Fruit fly (Drosophila melanogaster): ENCODE measurements around the gene CG31848.
A peak's percentile ranks its signal among the peaks of the same experiment; 100 is the strongest.

Gene CG31848

DNA sequence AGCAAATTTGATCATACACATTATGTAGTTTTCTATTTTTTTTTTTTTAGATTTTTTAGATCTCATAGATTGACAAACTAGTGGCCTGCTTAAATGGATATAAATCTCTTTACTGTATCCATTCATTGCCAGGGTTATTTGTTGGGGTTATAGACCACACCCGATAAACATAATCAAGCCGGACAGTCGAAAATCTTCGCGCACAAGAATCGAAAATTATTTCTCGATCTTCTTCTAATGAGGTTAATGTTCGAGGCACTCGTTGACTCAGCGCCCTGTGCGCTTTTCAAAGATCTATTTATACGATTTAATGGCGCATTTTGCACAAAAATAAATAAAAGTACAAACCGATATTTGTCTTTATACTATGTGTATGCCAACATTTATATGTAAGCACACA lies 6.0 kb downstream of the CG31848 start, which contains the start of gene CG31730:
TSS of gene CG31730 (minus strand) at position 101 of the 400 bp plus-strand sequence.
- TF ChIP-seq sens (GFP tag), result peak; percentile 13
- 0 out of 4 replicates have a peak, but pooled peaks have one; percentile 35 for TF ChIP-seq chinmo (GFP tag; IDR thresholded peaks at IDR 0.05; ENCODE audit: partially characterized antibody)
- TF ChIP-seq CG16815 (GFP tag; optimal IDR thresholded peaks at IDR 0.05), result no peak

DNA sequence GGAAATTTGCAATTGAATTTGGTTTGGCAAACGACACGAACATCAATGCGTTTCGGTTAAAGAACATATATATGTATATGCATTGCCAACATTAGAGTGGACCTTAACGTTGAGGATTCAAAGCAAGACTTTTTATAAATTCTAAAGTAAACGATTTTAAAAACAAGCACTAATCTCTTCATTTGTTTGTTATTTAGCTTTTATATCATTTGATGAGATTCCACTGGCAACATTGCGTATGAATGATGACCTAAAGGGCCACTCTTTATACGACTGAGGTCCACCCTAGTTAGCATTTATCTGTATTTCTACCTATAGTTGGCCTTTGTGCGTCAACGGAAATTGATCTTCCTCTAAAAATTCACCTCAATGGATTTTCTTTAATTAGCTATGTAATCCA lies 7.0 kb downstream of the CG31848 start:
- TF ChIP-seq CG18599 (GFP tag; optimal IDR thresholded peaks at IDR 0.05) (peak; percentile 20), Oli (tag; optimal IDR thresholded peaks at IDR 0.05) (peak; percentile 34), CG13287 (GFP tag; IDR thresholded peaks at IDR 0.05; ENCODE audit: partially characterized antibody) (no peak), Sox102F (GFP tag; optimal IDR thresholded peaks at IDR 0.05) (peak; percentile 54), CG2712 (tag; optimal IDR thresholded peaks at IDR 0.05) (peak; percentile 50), crol (GFP tag; IDR thresholded peaks at IDR 0.05) (no peak), CG12219 (GFP tag; optimal IDR thresholded peaks at IDR 0.05) (peak; percentile 47), CG34422 (GFP tag; IDR thresholded peaks at IDR 0.05) (no peak), CG32532 (GFP tag; IDR thresholded peaks at IDR 0.05) (peak; percentile 40; the same call in 1 of the 2 replicates), ci (GFP tag; IDR thresholded peaks at IDR 0.05) (peak; percentile 51; the same call in 2 of the 3 replicates), CG14050 (GFP tag; IDR thresholded peaks at IDR 0.05) (0 out of 3 replicates have a peak, but pooled peaks have one; percentile 19), Hmr (GFP tag; optimal IDR thresholded peaks at IDR 0.05) (peak; percentile 8), B-H1 (GFP tag; IDR thresholded peaks at IDR 0.05) (0 out of 3 replicates have a peak, but pooled peaks have one; percentile 18), eve (GFP tag; optimal IDR thresholded peaks at IDR 0.05) (peak in 1 of 2 experiments; percentile 40), hb (GFP tag; IDR thresholded peaks at IDR 0.05; ENCODE audit: partially characterized antibody) (no peak), Ets65A (GFP tag) (peak; percentile 31), Dad (GFP tag; optimal IDR thresholded peaks at IDR 0.05) (peak; percentile 6), cwo (GFP tag; optimal IDR thresholded peaks at IDR 0.05) (no peak), CG4424 (GFP tag; optimal IDR thresholded peaks at IDR 0.05) (peak; percentile 18), CG7786 (GFP tag; optimal IDR thresholded peaks at IDR 0.05) (no peak), al (GFP tag; IDR thresholded peaks at IDR 0.05) (peak; percentile 25; the same call in 1 of the 2 replicates), sens (GFP tag) (peak; percentile 69), CG1603 (tag; optimal IDR thresholded peaks at IDR 0.05) (peak; percentile 32), CG11093 (GFP tag; IDR thresholded peaks at IDR 0.05) (no peak), da (GFP tag; optimal IDR thresholded peaks at IDR 0.05) (no peak), gem (tag; optimal IDR thresholded peaks at IDR 0.05) (peak; percentile 68), Xrp1 (GFP tag; IDR thresholded peaks at IDR 0.05) (peak; percentile 40; the same call in 1 of the 2 replicates), CG13624 (GFP tag; optimal IDR thresholded peaks at IDR 0.05) (no peak), CG4360 (GFP tag; IDR thresholded peaks at IDR 0.05) (no peak), bcd (GFP tag; optimal IDR thresholded peaks at IDR 0.05) (peak; percentile 1), nmo (GFP tag; optimal IDR thresholded peaks at IDR 0.05) (peak; percentile 12), Drgx (GFP tag; IDR thresholded peaks at IDR 0.05) (peak; percentile 53; the same call in 1 of the 2 replicates), Blimp-1 (GFP tag; optimal IDR thresholded peaks at IDR 0.05) (peak; percentile 52), CG6254 (GFP tag; optimal IDR thresholded peaks at IDR 0.05) (peak; percentile 3), CG12769 (tag; optimal IDR thresholded peaks at IDR 0.05) (peak; percentile 15), Asciz (GFP tag; optimal IDR thresholded peaks at IDR 0.05) (peak; percentile 7), crp (GFP tag; optimal IDR thresholded peaks at IDR 0.05) (no peak), CG1233 (GFP tag; optimal IDR thresholded peaks at IDR 0.05) (no peak), fd96Cb (tag; optimal IDR thresholded peaks at IDR 0.05) (peak; percentile 19), tgo (GFP tag; IDR thresholded peaks at IDR 0.05) (no peak), HHEX (GFP tag; optimal IDR thresholded peaks at IDR 0.05) (peak; percentile 30), CG8924 (tag; optimal IDR thresholded peaks at IDR 0.05) (no peak), Med (GFP tag) (peak; percentile 59), kay (GFP tag; optimal IDR thresholded peaks at IDR 0.05) (no peak), CG4820 (GFP tag; optimal IDR thresholded peaks at IDR 0.05) (no peak), CG5953 (GFP tag; IDR thresholded peaks at IDR 0.05) (no peak)
